Fruit fly (Drosophila melanogaster): ENCODE results near the gene CG8927.

CG8927 gene

DNA sequence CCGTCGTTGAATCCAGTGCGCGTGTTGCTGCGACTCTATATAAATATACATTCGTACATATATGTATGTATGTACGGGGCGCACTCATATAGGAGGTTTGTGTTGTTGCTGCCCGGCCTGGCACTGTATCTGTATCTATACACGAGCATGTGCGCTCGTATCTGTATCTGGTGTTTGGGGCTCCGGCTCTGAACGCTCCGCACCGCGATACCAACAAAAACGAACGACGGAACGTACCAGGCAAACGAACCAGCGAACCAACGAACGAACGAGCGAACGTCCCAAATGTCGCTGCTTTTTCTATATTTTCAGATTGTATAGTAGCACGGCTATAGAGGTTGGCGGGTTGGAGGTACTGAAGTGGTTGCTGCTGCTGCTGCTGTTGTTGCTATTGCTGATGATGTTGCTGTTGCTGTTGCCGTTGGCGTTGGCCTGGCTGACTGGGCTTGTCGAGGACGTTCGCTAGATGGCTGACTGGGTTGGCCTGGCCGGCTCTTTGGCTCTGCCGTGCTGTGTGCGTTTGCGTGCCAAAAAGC is 26.3 kb downstream of the CG8927 start (continued):
- TF ChIP-seq kni (GFP tag; optimal IDR thresholded peaks at IDR 0.05) (peak; percentile 82), sim (GFP tag; IDR thresholded peaks at IDR 0.05) (no peak), h (optimal IDR thresholded peaks at IDR 0.05) (no peak), CG10654 (GFP tag; optimal IDR thresholded peaks at IDR 0.05) (no peak), gro (GFP tag; optimal IDR thresholded peaks at IDR 0.05) (peak; percentile 9), CG33557 (GFP tag; optimal IDR thresholded peaks at IDR 0.05) (no peak), CG8359 (GFP tag; optimal IDR thresholded peaks at IDR 0.05; ENCODE audit: borderline replicate concordance) (no peak), CG4730 (GFP tag; IDR thresholded peaks at IDR 0.05) (no peak), Dll (GFP tag; IDR thresholded peaks at IDR 0.05; ENCODE audit: partially characterized antibody) (0 out of 4 replicates have a peak, but pooled peaks have one; percentile 22), CG31365 (tag; optimal IDR thresholded peaks at IDR 0.05) (peak; percentile 15), zen2 (GFP tag; IDR thresholded peaks at IDR 0.05; ENCODE audit: partially characterized antibody) (no peak), CG2129 (GFP tag; IDR thresholded peaks at IDR 0.05; ENCODE audit: partially characterized antibody) (no peak), Sin3A (optimal IDR thresholded peaks at IDR 0.05) (no peak), CG8765 (GFP tag; IDR thresholded peaks at IDR 0.05) (no peak), CG4404 (GFP tag; IDR thresholded peaks at IDR 0.05) (no peak), Tbp (GFP tag; optimal IDR thresholded peaks at IDR 0.05) (no peak), CG2712 (tag; optimal IDR thresholded peaks at IDR 0.05) (peak; percentile 27), CG17186 (GFP tag; optimal IDR thresholded peaks at IDR 0.05) (no peak), chm (GFP tag; IDR thresholded peaks at IDR 0.05) (peak; percentile 69), CG11695 (GFP tag; IDR thresholded peaks at IDR 0.05) (no peak), Nf-YC (tag; optimal IDR thresholded peaks at IDR 0.05) (peak; percentile 24), abd-A (tag; optimal IDR thresholded peaks at IDR 0.05) (peak; percentile 84), oc (tag; optimal IDR thresholded peaks at IDR 0.05) (no peak), CG1832 (GFP tag; optimal IDR thresholded peaks at IDR 0.05) (no peak), CG7963 (GFP tag; IDR thresholded peaks at IDR 0.05; ENCODE audit: partially characterized antibody) (no peak), en (GFP tag; optimal IDR thresholded peaks at IDR 0.05) (no peak), klu (GFP tag; IDR thresholded peaks at IDR 0.05) (no peak), Gsc (GFP tag; IDR thresholded peaks at IDR 0.05) (no peak), Kr (GFP tag; optimal IDR thresholded peaks at IDR 0.05) (no peak), CG7556 (GFP tag; optimal IDR thresholded peaks at IDR 0.05) (no peak), Mad (GFP tag; optimal IDR thresholded peaks at IDR 0.05) (no peak), ham (GFP tag; IDR thresholded peaks at IDR 0.05) (no peak), CG30020 (tag; optimal IDR thresholded peaks at IDR 0.05) (no peak), unc-4 (GFP tag; IDR thresholded peaks at IDR 0.05; ENCODE audit: partially characterized antibody) (0 out of 2 replicates have a peak, but pooled peaks have one; percentile 13), Hsf (GFP tag; optimal IDR thresholded peaks at IDR 0.05) (no peak), CG4282 (GFP tag; optimal IDR thresholded peaks at IDR 0.05) (no peak), CG18764 (GFP tag; optimal IDR thresholded peaks at IDR 0.05) (no peak), CG5180 (GFP tag; optimal IDR thresholded peaks at IDR 0.05) (peak; percentile 97), CG15011 (GFP tag; optimal IDR thresholded peaks at IDR 0.05) (no peak), CG3995 (GFP tag; optimal IDR thresholded peaks at IDR 0.05) (no peak), CG12155 (GFP tag; optimal IDR thresholded peaks at IDR 0.05) (peak; percentile 25), CG42726 (GFP tag; IDR thresholded peaks at IDR 0.05; ENCODE audit: partially characterized antibody) (no peak), bsh (GFP tag; optimal IDR thresholded peaks at IDR 0.05) (no peak), Usf (GFP tag; optimal IDR thresholded peaks at IDR 0.05) (no peak), sc (optimal IDR thresholded peaks at IDR 0.05) (no peak), sc (GFP tag; optimal IDR thresholded peaks at IDR 0.05) (no peak), Hr39 (optimal IDR thresholded peaks at IDR 0.05) (no peak), gcm2 (GFP tag; optimal IDR thresholded peaks at IDR 0.05) (no peak), pum (GFP tag; optimal IDR thresholded peaks at IDR 0.05) (no peak), mld (GFP tag; IDR thresholded peaks at IDR 0.05; ENCODE audit: partially characterized antibody) (no peak), cwo (GFP tag; optimal IDR thresholded peaks at IDR 0.05) (peak; percentile 91), Ravus (GFP tag; IDR thresholded peaks at IDR 0.05) (no peak)
